Worm (Caenorhabditis elegans) whole organism, L1 larva: Measurements from ENCODE around the gene ggtb-1.

Experiments
- C16A3.4 ChIP-seq: fragments of 150-350 bp; optimal IDR thresholded peaks from 2 replicates; lab custom pipeline; 2014; ENCODE audit warnings: missing biosample characterization, missing genetic modification characterization
- F16B12.6 ChIP-seq: fragments of 150-350 bp; optimal IDR thresholded peaks from 2 replicates; lab custom pipeline; 2014; ENCODE audit warnings: missing biosample characterization, missing genetic modification characterization
- Y116A8C.19 ChIP-seq: sonication (generic microtip); optimal IDR thresholded peaks from 2 replicates; lab custom pipeline; 2016; ENCODE audit warnings: missing compliant biosample characterization, missing genetic modification characterization, borderline replicate concordance
- aha-1 ChIP-seq: fragments of 150-350 bp; optimal IDR thresholded peaks from 2 replicates; lab custom pipeline; 2014; ENCODE audit warnings: missing biosample characterization, missing genetic modification characterization
- aly-2 ChIP-seq: fragments of 150-350 bp; optimal IDR thresholded peaks from 2 replicates; lab custom pipeline; 2014; ENCODE audit warnings: missing biosample characterization, missing genetic modification characterization
- blmp-1 ChIP-seq: fragments of 150-350 bp; optimal IDR thresholded peaks from 2 replicates; lab custom pipeline; 2014; ENCODE audit warnings: missing biosample characterization, missing genetic modification characterization
- ceh-63 ChIP-seq: fragments of 200-800 bp; sonication (Bioruptor generic); optimal IDR thresholded peaks from 2 replicates; lab custom pipeline; 2018; ENCODE audit warnings: mild to moderate bottlenecking, missing genetic modification characterization, missing compliant biosample characterization
- ceh-90 ChIP-seq: sonication (generic microtip); optimal IDR thresholded peaks from 2 replicates; lab custom pipeline; 2016; ENCODE audit warnings: missing genetic modification characterization, missing compliant biosample characterization
- ces-1 ChIP-seq: fragments of 150-350 bp; optimal IDR thresholded peaks from 2 replicates; lab custom pipeline; 2014; ENCODE audit warnings: missing biosample characterization, missing genetic modification reagents, missing genetic modification characterization
- dpl-1 ChIP-seq, 3 experiments: fragments of 150-350 bp in 2 of 3; sonication (generic microtip) in 1 of 3; optimal IDR thresholded peaks; 2 replicates each; lab custom pipeline; 2014 to 2017; ENCODE audit warnings: missing biosample characterization in 3 of 3, missing genetic modification characterization in 3 of 3, missing genetic modification reagents in 3 of 3
- dsc-1 ChIP-seq: sonication (generic microtip); optimal IDR thresholded peaks from 2 replicates; lab custom pipeline; 2016; ENCODE audit warnings: mild to moderate bottlenecking, missing genetic modification characterization, missing compliant biosample characterization
- efl-1 ChIP-seq, 4 experiments: fragments of 150-350 bp; optimal IDR thresholded peaks in 3 of 4; peaks in 1 of 4; 1 replicate in 1 of 4; 2 replicates in 3 of 4; lab custom pipeline; 2014; ENCODE audit warnings: missing biosample characterization in 2 of 4, missing genetic modification characterization in 2 of 4, missing genetic modification reagents in 2 of 4
- efl-3 ChIP-seq: fragments of 200-800 bp; sonication (Bioruptor generic); optimal IDR thresholded peaks from 2 replicates; lab custom pipeline; 2018; ENCODE audit warnings: mild to moderate bottlenecking, missing genetic modification characterization, missing compliant biosample characterization
- egl-27 ChIP-seq, 2 experiments: fragments of 150-350 bp in 1 of 2; sonication (generic microtip); optimal IDR thresholded peaks; 3 replicates each; lab custom pipeline; 2017 to 2018; ENCODE audit warnings: missing biosample characterization in 2 of 2, missing genetic modification characterization in 2 of 2, missing genetic modification reagents in 2 of 2
- elt-2 ChIP-seq: sonication (generic microtip); optimal IDR thresholded peaks from 2 replicates; lab custom pipeline; 2016; ENCODE audit warnings: missing genetic modification characterization, mild to moderate bottlenecking, inconsistent platforms, missing compliant biosample characterization, missing genetic modification reagents
- fkh-10 ChIP-seq: sonication (generic microtip); optimal IDR thresholded peaks from 2 replicates; lab custom pipeline; 2017; ENCODE audit warnings: missing biosample characterization, missing genetic modification reagents, missing genetic modification characterization
- fkh-8 ChIP-seq: sonication (generic microtip); optimal IDR thresholded peaks from 2 replicates; lab custom pipeline; 2016; ENCODE audit warnings: mild to moderate bottlenecking, missing genetic modification characterization, missing compliant biosample characterization
- isw-1 ChIP-seq: fragments of 200-800 bp; sonication (Bioruptor generic); IDR thresholded peaks from 2 replicates; pipeline ENCODE4 v1.3.6; 2022; ENCODE audit warnings: missing genetic modification characterization, missing compliant biosample characterization
- jun-1 ChIP-seq: fragments of 150-350 bp; optimal IDR thresholded peaks from 2 replicates; lab custom pipeline; 2014; ENCODE audit warnings: missing biosample characterization, missing genetic modification reagents, missing genetic modification characterization
- lin-13 ChIP-seq: fragments of 150-350 bp; optimal IDR thresholded peaks from 2 replicates; lab custom pipeline; 2014; ENCODE audit warnings: missing biosample characterization, missing genetic modification reagents, missing genetic modification characterization
- lin-14 ChIP-seq: fragments of 200-800 bp; sonication (Bioruptor generic); optimal IDR thresholded peaks from 2 replicates; lab custom pipeline; 2018; ENCODE audit warnings: mild to moderate bottlenecking, missing genetic modification characterization, moderate library complexity, missing compliant biosample characterization
- lin-15B ChIP-seq: fragments of 150-350 bp; sonication (generic microtip); optimal IDR thresholded peaks from 3 replicates; lab custom pipeline; 2014; ENCODE audit warnings: missing biosample characterization, missing genetic modification characterization
- lin-35 ChIP-seq, 2 experiments: fragments of 150-350 bp; optimal IDR thresholded peaks; 2 replicates each; lab custom pipeline; 2014; ENCODE audit warnings: missing biosample characterization in 2 of 2, missing genetic modification characterization in 2 of 2, missing genetic modification reagents in 2 of 2
- lin-39 ChIP-seq: fragments of 150-350 bp; optimal IDR thresholded peaks from 2 replicates; lab custom pipeline; 2014; ENCODE audit warnings: missing biosample characterization, missing genetic modification reagents, missing genetic modification characterization
- lir-3 ChIP-seq: sonication (generic microtip); optimal IDR thresholded peaks from 2 replicates; lab custom pipeline; 2016; ENCODE audit warnings: mild to moderate bottlenecking, missing genetic modification characterization, moderate library complexity, missing compliant biosample characterization; ENCODE audit not compliant: poor library complexity
- mab-9 ChIP-seq: fragments of 200-800 bp; sonication (Bioruptor generic); IDR thresholded peaks from 2 replicates; pipeline ENCODE4 v1.3.6; 2022; ENCODE audit warnings: missing genetic modification reagents, missing genetic modification characterization, missing compliant biosample characterization
- mdl-1 ChIP-seq, 2 experiments: fragments of 150-350 bp; optimal IDR thresholded peaks; 2 replicates each; lab custom pipeline; 2014 to 2017; ENCODE audit warnings: missing biosample characterization in 2 of 2, missing genetic modification characterization in 2 of 2, inconsistent platforms in 1 of 2
- nhr-12 ChIP-seq: sonication (generic microtip); optimal IDR thresholded peaks from 2 replicates; lab custom pipeline; 2017; ENCODE audit warnings: missing biosample characterization, missing genetic modification characterization
- nhr-20 ChIP-seq: sonication (generic microtip); optimal IDR thresholded peaks from 2 replicates; lab custom pipeline; 2016; ENCODE audit warnings: mild to moderate bottlenecking, missing genetic modification characterization, missing compliant biosample characterization
- nhr-71 ChIP-seq: sonication (generic microtip); optimal IDR thresholded peaks from 2 replicates; lab custom pipeline; 2016; ENCODE audit warnings: mild to moderate bottlenecking, missing genetic modification characterization, moderate library complexity, missing compliant biosample characterization
- nhr-77 ChIP-seq: fragments of 150-350 bp; optimal IDR thresholded peaks from 2 replicates; lab custom pipeline; 2014; ENCODE audit warnings: missing biosample characterization, missing genetic modification characterization
- nhr-85 ChIP-seq: sonication (generic microtip); peaks from one replicate; lab custom pipeline; 2016; ENCODE audit warnings: missing genetic modification characterization, inconsistent platforms, missing compliant biosample characterization
- nhr-90 ChIP-seq: sonication (generic microtip); optimal IDR thresholded peaks from 2 replicates; lab custom pipeline; 2016; ENCODE audit warnings: mild to moderate bottlenecking, missing genetic modification characterization, missing compliant biosample characterization; ENCODE audit not compliant: poor library complexity
- pag-3 ChIP-seq: sonication (generic microtip); optimal IDR thresholded peaks from 2 replicates; lab custom pipeline; 2017; ENCODE audit warnings: missing genetic modification characterization, mild to moderate bottlenecking, missing compliant biosample characterization, antibody characterized with exemption, borderline replicate concordance; ENCODE audit not compliant: insufficient read depth
- pax-3 ChIP-seq: fragments of 200-800 bp; sonication (Bioruptor generic); optimal IDR thresholded peaks from 2 replicates; lab custom pipeline; 2018; ENCODE audit warnings: mild to moderate bottlenecking, missing genetic modification characterization, moderate library complexity, missing compliant biosample characterization
- rnt-1 ChIP-seq: sonication (generic microtip); optimal IDR thresholded peaks from 2 replicates; lab custom pipeline; 2016; ENCODE audit warnings: mild to moderate bottlenecking, missing genetic modification characterization, moderate library complexity, missing compliant biosample characterization
- skn-1 ChIP-seq: fragments of 150-350 bp; optimal IDR thresholded peaks from 2 replicates; lab custom pipeline; 2014; ENCODE audit warnings: missing biosample characterization, missing genetic modification characterization
- snpc-4 ChIP-seq: fragments of 150-350 bp; optimal IDR thresholded peaks from 2 replicates; lab custom pipeline; 2014; ENCODE audit warnings: missing biosample characterization, missing genetic modification characterization
- snu-23 ChIP-seq: sonication (generic microtip); optimal IDR thresholded peaks from 2 replicates; lab custom pipeline; 2016; ENCODE audit warnings: missing genetic modification characterization, missing compliant biosample characterization
- sptf-1 ChIP-seq: fragments of 150-350 bp; optimal IDR thresholded peaks from 2 replicates; lab custom pipeline; 2014; ENCODE audit warnings: missing biosample characterization, missing genetic modification characterization
- swsn-7 ChIP-seq: sonication (generic microtip); optimal IDR thresholded peaks from 2 replicates; lab custom pipeline; 2016; ENCODE audit warnings: missing genetic modification characterization, missing compliant biosample characterization
- tlp-1 ChIP-seq: fragments of 150-350 bp; optimal IDR thresholded peaks from 2 replicates; lab custom pipeline; 2014; ENCODE audit warnings: missing biosample characterization, missing genetic modification characterization
- unc-130 ChIP-seq: fragments of 150-350 bp; optimal IDR thresholded peaks from 2 replicates; lab custom pipeline; 2017; ENCODE audit warnings: missing biosample characterization, missing genetic modification characterization, inconsistent platforms
- unc-30 ChIP-seq: sonication (generic microtip); optimal IDR thresholded peaks from 2 replicates; lab custom pipeline; 2017; ENCODE audit warnings: missing biosample characterization, missing genetic modification characterization
- zag-1 ChIP-seq: fragments of 150-350 bp; optimal IDR thresholded peaks from 2 replicates; lab custom pipeline; 2014; ENCODE audit warnings: missing biosample characterization, missing genetic modification characterization
- zip-4 ChIP-seq: fragments of 200-800 bp; sonication (Bioruptor generic); optimal IDR thresholded peaks from 2 replicates; lab custom pipeline; 2018; ENCODE audit warnings: mild to moderate bottlenecking, missing genetic modification characterization, moderate library complexity, missing compliant biosample characterization
- ztf-4 ChIP-seq: fragments of 150-350 bp; optimal IDR thresholded peaks from 2 replicates; lab custom pipeline; 2014; ENCODE audit warnings: missing biosample characterization, missing genetic modification characterization

The ggtb-1 gene

ce11 chrIII:7153747-7154238, 20.2 kb downstream of the ggtb-1 start, which contains the start of gene ogt-1 (continued):
- peak; percentile 76 for TF ChIP-seq nhr-90 (tag; lab: Kevin White, UChicago)
- TF ChIP-seq unc-130 (tag; lab: Kevin White, UChicago): no peak
- TF ChIP-seq lin-15B (tag; lab: Kevin White, UChicago): no peak
- peak; percentile 69 for TF ChIP-seq C16A3.4 (tag; lab: Kevin White, UChicago)
- peak; percentile 56 for TF ChIP-seq skn-1
- peak; percentile 40 for TF ChIP-seq F16B12.6 (tag; lab: Kevin White, UChicago)
- peak; percentile 80 for TF ChIP-seq rnt-1 (tag; lab: Kevin White, UChicago)
- TF ChIP-seq nhr-77: peak; percentile 71
- TF ChIP-seq efl-3 (GFP tag; lab: Kevin White, UChicago): no peak
- TF ChIP-seq fkh-10 (GFP tag; lab: Kevin White, UChicago): peak; percentile 61
- TF ChIP-seq ztf-4: peak; percentile 87
- no peak for TF ChIP-seq lin-39 (tag; lab: Kevin White, UChicago)
- peak; percentile 96 for TF ChIP-seq nhr-71
- peak; percentile 46 for TF ChIP-seq fkh-8 (tag; lab: Kevin White, UChicago)
- TF ChIP-seq ceh-90 (tag; lab: Kevin White, UChicago): no peak
- no peak for TF ChIP-seq ces-1
- TF ChIP-seq aha-1: no peak
- TF ChIP-seq unc-30 (tag; lab: Kevin White, UChicago): no peak
- TF ChIP-seq ceh-63 (GFP tag; lab: Kevin White, UChicago): no peak
- peak; percentile 90 for TF ChIP-seq nhr-20
- peak; percentile 64 to 70 (median 66) for TF ChIP-seq dpl-1 (GFP tag; optimal IDR thresholded peaks at IDR 0.05; lab: Kevin White, UChicago)
- peak; percentile 82 for TF ChIP-seq lin-13
- no peak for TF ChIP-seq Y116A8C.19 (tag; lab: Kevin White, UChicago)
- no peak for TF ChIP-seq nhr-12
- TF ChIP-seq lin-35 (GFP tag; optimal IDR thresholded peaks at IDR 0.05; lab: Kevin White, UChicago): peak; percentile 71 to 80
- TF ChIP-seq snpc-4 (tag; lab: Kevin White, UChicago): peak; percentile 76
- peak; percentile 33 for TF ChIP-seq dsc-1 (tag; lab: Kevin White, UChicago)
- peak; percentile 89 for TF ChIP-seq swsn-7
- TF ChIP-seq mdl-1 (tag; optimal IDR thresholded peaks at IDR 0.05; lab: Kevin White, UChicago): peak in 1 of 2 experiments; percentile 79
- TF ChIP-seq lir-3 (tag; lab: Kevin White, UChicago): peak; percentile 72
- TF ChIP-seq zip-4 (GFP tag; lab: Kevin White, UChicago): no peak
- TF ChIP-seq egl-27 (tag; optimal IDR thresholded peaks at IDR 0.05; lab: Kevin White, UChicago): peak; percentile 93 to 98

- TF ChIP-seq snu-23 (GFP tag; lab: Kevin White, UChicago) (peak; percentile 35), mdl-1 (tag; optimal IDR thresholded peaks at IDR 0.05; lab: Kevin White, UChicago) (no peak), nhr-71 (peak; percentile 31), ceh-63 (GFP tag; lab: Kevin White, UChicago) (no peak), lin-14 (GFP tag; lab: Kevin White, UChicago) (peak; percentile 49), ztf-4 (no peak), dpl-1 (GFP tag; optimal IDR thresholded peaks at IDR 0.05; lab: Kevin White, UChicago) (peak in 1 of 3 experiments; percentile 8), blmp-1 (tag; lab: Kevin White, UChicago) (peak; percentile 3), ceh-90 (tag; lab: Kevin White, UChicago) (no peak)
Observed at ce11 chrIII:7154526-7154925, 21.0 kb downstream of the ggtb-1 start.

- TF ChIP-seq aly-2 (tag; lab: Kevin White, UChicago): peak; percentile 69
- peak; percentile 87 to 92 for TF ChIP-seq efl-1 (optimal IDR thresholded peaks at IDR 0.05; lab: Kevin White, UChicago)
- TF ChIP-seq efl-1 (GFP tag; optimal IDR thresholded peaks at IDR 0.05 in 1 of 2; lab: Kevin White, UChicago): peak; percentile 61 to 97
- TF ChIP-seq jun-1: peak; percentile 88
- peak; percentile 89 for TF ChIP-seq lin-13
- no peak for TF ChIP-seq ceh-90 (tag; lab: Kevin White, UChicago)
- TF ChIP-seq tlp-1: no peak
- peak; percentile 70 for TF ChIP-seq blmp-1 (tag; lab: Kevin White, UChicago)
- peak; percentile 79 for TF ChIP-seq zag-1 (tag; lab: Kevin White, UChicago)
- peak; percentile 94 for TF ChIP-seq ztf-4
- TF ChIP-seq sptf-1 (tag; lab: Kevin White, UChicago): no peak
- peak; percentile 82 for TF ChIP-seq pax-3
- TF ChIP-seq nhr-71: peak; percentile 99
- TF ChIP-seq nhr-20: peak; percentile 95
- peak; percentile 80 for TF ChIP-seq elt-2 (tag; lab: Kevin White, UChicago)
- peak; percentile 57 for TF ChIP-seq unc-130 (tag; lab: Kevin White, UChicago)
- peak; percentile 97 for TF ChIP-seq nhr-85 (tag; lab: Kevin White, UChicago)
- TF ChIP-seq unc-30 (tag; lab: Kevin White, UChicago): no peak
- TF ChIP-seq lin-39 (tag; lab: Kevin White, UChicago): peak; percentile 72
- peak; percentile 93 for TF ChIP-seq isw-1 (GFP tag; lab: Robert Waterston, UW)
- TF ChIP-seq mab-9 (GFP tag; lab: Robert Waterston, UW): peak; percentile 82
- no peak for TF ChIP-seq pag-3 (tag; lab: Kevin White, UChicago)
- TF ChIP-seq ces-1: no peak
Observed at ce11 chrIII:7155631-7156030, 22.1 kb downstream of the ggtb-1 start.
